Worm (Caenorhabditis elegans): ENCODE measurements around the gene T07G12.5.

ce11 chrIV:10521106-10521505 is 23.8 kb downstream of the T07G12.5 start, which contains the start of gene cal-4:
- TF ChIP-seq fos-1 (tag; optimal IDR thresholded peaks at IDR 0.05): no peak
- no peak for TF ChIP-seq unc-62 (GFP tag; optimal IDR thresholded peaks at IDR 0.05)
- no peak for TF ChIP-seq tbx-2 (tag; optimal IDR thresholded peaks at IDR 0.05)
- TF ChIP-seq ceh-63 (GFP tag; optimal IDR thresholded peaks at IDR 0.05): no peak
- TF ChIP-seq swsn-7 (tag; optimal IDR thresholded peaks at IDR 0.05): no peak
- TF ChIP-seq egl-27 (tag; optimal IDR thresholded peaks at IDR 0.05): no peak
